Fruit fly (Drosophila melanogaster): ENCODE measurements around the gene Hipk.

Hipk gene

dm6 chr3L:611639-612611, 69.1 kb downstream of the Hipk start (continued):
- TF ChIP-seq amos (GFP tag; IDR thresholded peaks at IDR 0.05; ENCODE audit: partially characterized antibody): no peak
- no peak for TF ChIP-seq tx (GFP tag; optimal IDR thresholded peaks at IDR 0.05)
- TF ChIP-seq tgo (GFP tag; IDR thresholded peaks at IDR 0.05): peak; percentile 69
- TF ChIP-seq chm (GFP tag; IDR thresholded peaks at IDR 0.05): peak; percentile 78
- TF ChIP-seq ase (GFP tag; IDR thresholded peaks at IDR 0.05): peak; percentile 58; the same call in 2 of the 3 replicates
- TF ChIP-seq Poxn (GFP tag; IDR thresholded peaks at IDR 0.05): 0 out of 2 replicates have a peak, but pooled peaks have one; percentile 36
- TF ChIP-seq CG9437 (GFP tag; optimal IDR thresholded peaks at IDR 0.05): peak; percentile 35
- peak; percentile 76 for TF ChIP-seq NfI (GFP tag; optimal IDR thresholded peaks at IDR 0.05)
- no peak for TF ChIP-seq bbx (GFP tag; IDR thresholded peaks at IDR 0.05; ENCODE audit: partially characterized antibody)
- TF ChIP-seq CG8089 (GFP tag; optimal IDR thresholded peaks at IDR 0.05): peak; percentile 65
- TF ChIP-seq dmrt99B (tag; optimal IDR thresholded peaks at IDR 0.05): peak; percentile 68
- TF ChIP-seq Jarid2 (GFP tag; optimal IDR thresholded peaks at IDR 0.05): peak; percentile 62
- 0 out of 2 replicates have a peak, but pooled peaks have one; percentile 18 for TF ChIP-seq wor (GFP tag; IDR thresholded peaks at IDR 0.05)
- TF ChIP-seq CG6813 (GFP tag; optimal IDR thresholded peaks at IDR 0.05): peak; percentile 57
- TF ChIP-seq aop (GFP tag; IDR thresholded peaks at IDR 0.05): peak; percentile 38; the same call in 1 of the 2 replicates
- TF ChIP-seq pho (GFP tag; optimal IDR thresholded peaks at IDR 0.05): peak; percentile 13
- TF ChIP-seq btn (GFP tag; optimal IDR thresholded peaks at IDR 0.05): no peak
- no peak for TF ChIP-seq hth (optimal IDR thresholded peaks at IDR 0.05)
- TF ChIP-seq disco-r (GFP tag; optimal IDR thresholded peaks at IDR 0.05): peak; percentile 47
- peak; percentile 39 for TF ChIP-seq Mes4 (GFP tag; optimal IDR thresholded peaks at IDR 0.05)
- peak; percentile 61 for TF ChIP-seq CG10274 (GFP tag; optimal IDR thresholded peaks at IDR 0.05)
- peak; percentile 83 for TF ChIP-seq CG7928 (GFP tag; optimal IDR thresholded peaks at IDR 0.05)
- TF ChIP-seq Dfd (GFP tag; optimal IDR thresholded peaks at IDR 0.05): no peak
- TF ChIP-seq mirr (GFP tag; optimal IDR thresholded peaks at IDR 0.05): peak; percentile 83
- peak; percentile 57 for TF ChIP-seq Hsf (GFP tag; optimal IDR thresholded peaks at IDR 0.05)
- TF ChIP-seq org-1 (GFP tag; optimal IDR thresholded peaks at IDR 0.05): peak; percentile 65
- TF ChIP-seq zfh1 (GFP tag; IDR thresholded peaks at IDR 0.05): peak; percentile 78
- TF ChIP-seq CG6175 (GFP tag; IDR thresholded peaks at IDR 0.05): peak; percentile 76; the same call in 2 of the 3 replicates
- TF ChIP-seq sim (GFP tag; IDR thresholded peaks at IDR 0.05): 0 out of 2 replicates have a peak, but pooled peaks have one; percentile 31
- peak; percentile 92 for TF ChIP-seq CG12769 (tag; optimal IDR thresholded peaks at IDR 0.05)
- TF ChIP-seq CG11696 (GFP tag; IDR thresholded peaks at IDR 0.05): no peak
- peak; percentile 16 for TF ChIP-seq Atf-2 (GFP tag; optimal IDR thresholded peaks at IDR 0.05)
- TF ChIP-seq CG12155 (GFP tag; optimal IDR thresholded peaks at IDR 0.05): peak; percentile 61
- peak; percentile 5 for TF ChIP-seq CG4707 (GFP tag; optimal IDR thresholded peaks at IDR 0.05)
- peak; percentile 42 for TF ChIP-seq CG1529 (GFP tag; optimal IDR thresholded peaks at IDR 0.05)
- no peak for TF ChIP-seq lbe (GFP tag; optimal IDR thresholded peaks at IDR 0.05)
- peak; percentile 53 for TF ChIP-seq maf-S (GFP tag; optimal IDR thresholded peaks at IDR 0.05)
- peak; percentile 76 for TF ChIP-seq gsb (GFP tag; IDR thresholded peaks at IDR 0.05)
- peak; percentile 30 for TF ChIP-seq tup (GFP tag; optimal IDR thresholded peaks at IDR 0.05)
- TF ChIP-seq gfzf (GFP tag; optimal IDR thresholded peaks at IDR 0.05): no peak
- peak; percentile 72 for TF ChIP-seq row (GFP tag; IDR thresholded peaks at IDR 0.05)
- peak; percentile 14 for TF ChIP-seq CG14965 (GFP tag; optimal IDR thresholded peaks at IDR 0.05; ENCODE audit: borderline replicate concordance)
- TF ChIP-seq CG10431 (GFP tag; optimal IDR thresholded peaks at IDR 0.05): peak; percentile 45
- TF ChIP-seq Deaf1 (tag; optimal IDR thresholded peaks at IDR 0.05): no peak
- TF ChIP-seq CG2199 (GFP tag; IDR thresholded peaks at IDR 0.05): no peak
- no peak for TF ChIP-seq CG5245 (GFP tag; optimal IDR thresholded peaks at IDR 0.05)
- peak; percentile 74 for TF ChIP-seq zfh2 (GFP tag; optimal IDR thresholded peaks at IDR 0.05)
- peak; percentile 71 for TF ChIP-seq Hey (tag; optimal IDR thresholded peaks at IDR 0.05)
- TF ChIP-seq CG11247 (GFP tag; IDR thresholded peaks at IDR 0.05): peak; percentile 76

Data from whole organism, embryonic.